Worm (Caenorhabditis elegans) whole organism, L2 larva: ENCODE measurements around the gene Y48E1C.2.

ENCODE experiments used
- F13H6.1 ChIP-seq: sonication (generic microtip); optimal IDR thresholded peaks from 2 replicates; lab custom pipeline; 2016; ENCODE audit warnings: missing genetic modification characterization, missing compliant biosample characterization
- ZK546.5 ChIP-seq: sonication (generic microtip); optimal IDR thresholded peaks from 2 replicates; lab custom pipeline; 2017; ENCODE audit warnings: missing biosample characterization, missing genetic modification characterization
- blmp-1 ChIP-seq: sonication (generic microtip); optimal IDR thresholded peaks from 2 replicates; lab custom pipeline; 2017; ENCODE audit warnings: missing genetic modification characterization, mild to moderate bottlenecking, missing compliant biosample characterization, antibody characterized with exemption, moderate library complexity; ENCODE audit not compliant: insufficient read depth
- crh-2 ChIP-seq: sonication (generic microtip); optimal IDR thresholded peaks from 2 replicates; lab custom pipeline; 2017; ENCODE audit warnings: missing biosample characterization, missing genetic modification characterization
- fos-1 ChIP-seq: fragments of 150-350 bp; optimal IDR thresholded peaks from 2 replicates; lab custom pipeline; 2014; ENCODE audit warnings: missing biosample characterization, missing genetic modification characterization
- mdl-1 ChIP-seq, 2 experiments: fragments of 150-350 bp in 1 of 2; sonication (generic microtip) in 1 of 2; optimal IDR thresholded peaks; 2 replicates each; lab custom pipeline; 2017; ENCODE audit warnings: missing biosample characterization in 2 of 2, missing genetic modification characterization in 2 of 2
- nhr-23 ChIP-seq: fragments of 150-350 bp; optimal IDR thresholded peaks from 2 replicates; lab custom pipeline; 2014; ENCODE audit warnings: missing biosample characterization, missing genetic modification reagents, missing genetic modification characterization
- unc-39 ChIP-seq: fragments of 150-350 bp; optimal IDR thresholded peaks from 2 replicates; lab custom pipeline; 2014; ENCODE audit warnings: missing biosample characterization, missing genetic modification characterization
- unc-62 ChIP-seq: fragments of 150-350 bp; optimal IDR thresholded peaks from 2 replicates; lab custom pipeline; 2014; ENCODE audit warnings: missing biosample characterization, missing genetic modification reagents, missing genetic modification characterization
- zag-1 ChIP-seq: fragments of 150-350 bp; optimal IDR thresholded peaks from 2 replicates; lab custom pipeline; 2014; ENCODE audit warnings: missing biosample characterization, missing genetic modification characterization
- ztf-11 ChIP-seq: sonication (generic microtip); optimal IDR thresholded peaks from 2 replicates; lab custom pipeline; 2017; ENCODE audit warnings: missing biosample characterization, missing genetic modification characterization

DNA sequence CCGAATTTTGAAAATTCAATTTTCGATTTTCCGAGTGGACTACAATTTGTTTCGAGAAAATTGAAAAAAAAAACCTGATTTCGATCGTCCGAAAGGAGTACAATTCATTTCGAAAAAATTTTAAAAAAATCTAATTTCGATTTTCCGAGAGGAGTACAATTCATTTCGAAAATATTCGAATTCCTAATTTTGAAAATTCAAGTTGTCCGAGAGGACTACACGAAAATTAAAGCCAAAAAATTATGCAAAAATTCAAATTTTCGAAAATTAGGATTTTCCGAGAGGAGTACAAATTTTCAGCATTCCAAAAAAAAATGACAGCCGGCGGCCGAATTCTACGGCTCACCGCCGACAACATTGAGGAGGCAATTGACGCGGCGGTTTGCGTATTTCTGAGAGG lies 12.0 kb upstream of the Y48E1C.2 start, which contains the start of gene Y48C3A.18:
- TF ChIP-seq ZK546.5 (tag; lab: Kevin White, UChicago): no peak
- TF ChIP-seq zag-1 (tag; lab: Kevin White, UChicago): no peak
- TF ChIP-seq blmp-1: no peak
- TF ChIP-seq unc-39 (tag; lab: Kevin White, UChicago): no peak
- TF ChIP-seq F13H6.1 (tag; lab: Kevin White, UChicago): no peak
- TF ChIP-seq nhr-23: no peak
- no peak for TF ChIP-seq fos-1
- no peak for TF ChIP-seq unc-62 (GFP tag; lab: Kevin White, UChicago)
- no peak for TF ChIP-seq mdl-1 (tag; optimal IDR thresholded peaks at IDR 0.05; lab: Kevin White, UChicago)
- no peak for TF ChIP-seq crh-2
- TF ChIP-seq ztf-11 (tag; lab: Kevin White, UChicago): no peak
